Worm (Caenorhabditis elegans) whole organism, midembryonic: ENCODE measurements around the gene C01G12.9.

ENCODE experiments used
- T22C8.4 ChIP-seq: fragments of 200-800 bp; sonication (Bioruptor generic); IDR thresholded peaks from 2 replicates; pipeline ENCODE4 v1.3.6; 2022; ENCODE audit warnings: missing genetic modification characterization, missing compliant biosample characterization
- cog-1 ChIP-seq: sonication (generic microtip); optimal IDR thresholded peaks from 2 replicates; lab custom pipeline; 2016; ENCODE audit warnings: missing genetic modification characterization, missing compliant biosample characterization
- med-1 ChIP-seq: sonication (generic microtip); optimal IDR thresholded peaks from 2 replicates; lab custom pipeline; 2017; ENCODE audit warnings: missing genetic modification characterization, mild to moderate bottlenecking, missing compliant biosample characterization, antibody characterized with exemption, missing genetic modification reagents; ENCODE audit not compliant: insufficient read depth
- ztf-23 ChIP-seq: fragments of 200-800 bp; sonication (Bioruptor generic); IDR thresholded peaks from 2 replicates; pipeline ENCODE4 v1.3.6; 2022; ENCODE audit warnings: missing genetic modification reagents, missing genetic modification characterization, missing compliant biosample characterization

- TF ChIP-seq cog-1 (tag; lab: Kevin White, UChicago) (no peak), T22C8.4 (GFP tag; lab: Robert Waterston, UW) (no peak), ztf-23 (GFP tag; lab: Robert Waterston, UW) (no peak), med-1 (GFP tag; lab: Kevin White, UChicago) (no peak)
Observed at ce11 chrII:14540551-14540950, 38.3 kb upstream of the C01G12.9 start.
